Worm (Caenorhabditis elegans): ENCODE data around the gene B0024.11.
A peak's percentile ranks its signal among the peaks of the same experiment; 100 is the strongest.

B0024.11 gene

ce11 chrV:10332012-10332411 lies 12.7 kb upstream of the B0024.11 start, which contains the start of gene crm-1:
Gene crm-1 (minus strand): TSS chrV:10332112.
- no peak for TF ChIP-seq hmg-4 (GFP tag; optimal IDR thresholded peaks at IDR 0.05)
- TF ChIP-seq aly-1 (tag; optimal IDR thresholded peaks at IDR 0.05): no peak
- TF ChIP-seq tbx-37 (GFP tag; conservative IDR thresholded peaks at IDR 0.05): no peak
- TF ChIP-seq tra-4 (tag; optimal IDR thresholded peaks at IDR 0.05): no peak
- no peak for TF ChIP-seq ets-7 (tag; optimal IDR thresholded peaks at IDR 0.05)
- no peak for TF ChIP-seq ama-1 (optimal IDR thresholded peaks at IDR 0.05)
- no peak for TF ChIP-seq hmbx-1 (tag; optimal IDR thresholded peaks at IDR 0.05)
- no peak for TF ChIP-seq pes-1 (GFP tag; IDR thresholded peaks at IDR 0.05)
- no peak for TF ChIP-seq sea-1 (GFP tag; conservative IDR thresholded peaks at IDR 0.05)
- no peak for TF ChIP-seq hnd-1 (tag; optimal IDR thresholded peaks at IDR 0.05)
- no peak for TF ChIP-seq B0310.2 (tag; optimal IDR thresholded peaks at IDR 0.05)

ce11 chrV:10328080-10328479 lies 8.7 kb upstream of the B0024.11 start:
- TF ChIP-seq hmg-4 (GFP tag; optimal IDR thresholded peaks at IDR 0.05): no peak
- no peak for TF ChIP-seq scrt-1 (GFP tag; IDR thresholded peaks at IDR 0.05)
- no peak for TF ChIP-seq ama-1 (optimal IDR thresholded peaks at IDR 0.05)
- no peak for TF ChIP-seq tbx-37 (GFP tag; conservative IDR thresholded peaks at IDR 0.05)
- TF ChIP-seq flt-1 (GFP tag; IDR thresholded peaks at IDR 0.05): no peak

ce11 chrV:10323537-10323936 lies 4.2 kb upstream of the B0024.11 start:
- no peak for TF ChIP-seq B0310.2 (tag; optimal IDR thresholded peaks at IDR 0.05)
- TF ChIP-seq F13C5.2 (tag; optimal IDR thresholded peaks at IDR 0.05): no peak
- no peak for TF ChIP-seq flt-1 (GFP tag; IDR thresholded peaks at IDR 0.05)
- no peak for TF ChIP-seq hnd-1 (tag; optimal IDR thresholded peaks at IDR 0.05)
- no peak for TF ChIP-seq sea-1 (GFP tag; conservative IDR thresholded peaks at IDR 0.05)

ce11 chrV:10320101-10320761 lies 897 bp upstream of the B0024.11 start, which contains the start of the genes gna-1 and B0024.13:
Gene gna-1 (minus strand): TSS chrV:10320151.
Gene B0024.13 (plus strand): TSS chrV:10320711.
- TF ChIP-seq pes-1 (GFP tag; IDR thresholded peaks at IDR 0.05) (no peak), hmg-4 (GFP tag; optimal IDR thresholded peaks at IDR 0.05) (no peak), sea-1 (GFP tag; conservative IDR thresholded peaks at IDR 0.05) (no peak), flt-1 (GFP tag; IDR thresholded peaks at IDR 0.05) (no peak), ets-7 (tag; optimal IDR thresholded peaks at IDR 0.05) (no peak), tbx-37 (GFP tag; conservative IDR thresholded peaks at IDR 0.05) (peak; percentile 41; the same call in 1 of the 2 replicates), tbx-11 (GFP tag; IDR thresholded peaks at IDR 0.05) (no peak), tra-4 (tag; optimal IDR thresholded peaks at IDR 0.05) (no peak), aly-1 (tag; optimal IDR thresholded peaks at IDR 0.05) (peak; percentile 8), B0310.2 (tag; optimal IDR thresholded peaks at IDR 0.05) (no peak), ama-1 (optimal IDR thresholded peaks at IDR 0.05) (no peak), hmbx-1 (tag; optimal IDR thresholded peaks at IDR 0.05) (no peak)

- TF ChIP-seq ceh-13 (GFP tag; optimal IDR thresholded peaks at IDR 0.05): no peak
- TF ChIP-seq tbx-37 (GFP tag; conservative IDR thresholded peaks at IDR 0.05): no peak
- no peak for TF ChIP-seq hmg-4 (GFP tag; optimal IDR thresholded peaks at IDR 0.05)
- TF ChIP-seq B0310.2 (tag; optimal IDR thresholded peaks at IDR 0.05): no peak
Measured at ce11 chrV:10317294-10317693, 2.0 kb downstream of the B0024.11 start, which contains the start of gene asps-1. Gene asps-1 (minus strand): TSS chrV:10317394.

- no peak for TF ChIP-seq ceh-13 (GFP tag; optimal IDR thresholded peaks at IDR 0.05)
- no peak for TF ChIP-seq ets-7 (tag; optimal IDR thresholded peaks at IDR 0.05)
- TF ChIP-seq pes-1 (GFP tag; IDR thresholded peaks at IDR 0.05): no peak
- no peak for TF ChIP-seq hnd-1 (tag; optimal IDR thresholded peaks at IDR 0.05)
- no peak for TF ChIP-seq B0310.2 (tag; optimal IDR thresholded peaks at IDR 0.05)
- no peak for TF ChIP-seq flt-1 (GFP tag; IDR thresholded peaks at IDR 0.05)
- TF ChIP-seq sea-1 (GFP tag; conservative IDR thresholded peaks at IDR 0.05): no peak
- no peak for TF ChIP-seq tbx-37 (GFP tag; conservative IDR thresholded peaks at IDR 0.05)
- no peak for TF ChIP-seq hmbx-1 (tag; optimal IDR thresholded peaks at IDR 0.05)
- TF ChIP-seq tbx-11 (GFP tag; IDR thresholded peaks at IDR 0.05): no peak
Measured at ce11 chrV:10314371-10314770, 5.0 kb downstream of the B0024.11 start, which contains the start of gene trx-2. Gene trx-2 (plus strand): TSS chrV:10314671.

- TF ChIP-seq flt-1 (GFP tag; IDR thresholded peaks at IDR 0.05) (no peak), hmbx-1 (tag; optimal IDR thresholded peaks at IDR 0.05) (no peak), pes-1 (GFP tag; IDR thresholded peaks at IDR 0.05) (no peak), aly-1 (tag; optimal IDR thresholded peaks at IDR 0.05) (no peak), tbx-37 (GFP tag; conservative IDR thresholded peaks at IDR 0.05) (no peak), hnd-1 (tag; optimal IDR thresholded peaks at IDR 0.05) (no peak), sea-1 (GFP tag; conservative IDR thresholded peaks at IDR 0.05) (no peak), ets-7 (tag; optimal IDR thresholded peaks at IDR 0.05) (no peak), tra-4 (tag; optimal IDR thresholded peaks at IDR 0.05) (no peak), ceh-36 (tag; optimal IDR thresholded peaks at IDR 0.05) (no peak), F13C5.2 (tag; optimal IDR thresholded peaks at IDR 0.05) (no peak), hmg-4 (GFP tag; optimal IDR thresholded peaks at IDR 0.05) (no peak), tbx-11 (GFP tag; IDR thresholded peaks at IDR 0.05) (no peak), ceh-13 (GFP tag; optimal IDR thresholded peaks at IDR 0.05) (no peak), ama-1 (optimal IDR thresholded peaks at IDR 0.05) (no peak), scrt-1 (GFP tag; IDR thresholded peaks at IDR 0.05) (no peak), B0310.2 (tag; optimal IDR thresholded peaks at IDR 0.05) (no peak)
Measured at ce11 chrV:10313953-10314352, 5.4 kb downstream of the B0024.11 start, which contains the start of gene gcy-6. Gene gcy-6 (minus strand): TSS chrV:10314053.

- TF ChIP-seq ets-7 (tag; optimal IDR thresholded peaks at IDR 0.05) (no peak), flt-1 (GFP tag; IDR thresholded peaks at IDR 0.05) (no peak), scrt-1 (GFP tag; IDR thresholded peaks at IDR 0.05) (no peak), ama-1 (optimal IDR thresholded peaks at IDR 0.05) (no peak)
Measured at ce11 chrV:10307283-10307682, 12.1 kb downstream of the B0024.11 start, which contains the start of gene che-12. Gene che-12 (minus strand): TSS chrV:10307383.

All from whole organism, early embryonic.